Worm (Caenorhabditis elegans): Measurements from ENCODE around the gene Y67A10A.11.

Y67A10A.11 gene

ce11 chrIV:14377850-14378249, 38.1 kb downstream of the Y67A10A.11 start:
- TF ChIP-seq nhr-76 (tag; optimal IDR thresholded peaks at IDR 0.05): no peak

- TF ChIP-seq cnd-1 (tag; optimal IDR thresholded peaks at IDR 0.05) (no peak), mls-2 (tag; optimal IDR thresholded peaks at IDR 0.05) (no peak), nhr-28 (tag; optimal IDR thresholded peaks at IDR 0.05) (no peak), hlh-1 (tag; optimal IDR thresholded peaks at IDR 0.05) (no peak), mab-5 (tag; optimal IDR thresholded peaks at IDR 0.05) (no peak), blmp-1 (tag; optimal IDR thresholded peaks at IDR 0.05) (no peak), mep-1 (tag; optimal IDR thresholded peaks at IDR 0.05) (no peak), zip-8 (tag; optimal IDR thresholded peaks at IDR 0.05) (no peak), unc-39 (tag; optimal IDR thresholded peaks at IDR 0.05) (no peak), snpc-4 (tag; optimal IDR thresholded peaks at IDR 0.05) (no peak), nhr-12 (tag; optimal IDR thresholded peaks at IDR 0.05) (no peak), pha-4 (tag; optimal IDR thresholded peaks at IDR 0.05) (no peak), bed-3 (GFP tag; optimal IDR thresholded peaks at IDR 0.05) (no peak), ceh-43 (GFP tag; optimal IDR thresholded peaks at IDR 0.05) (no peak), M03D4.4 (tag; optimal IDR thresholded peaks at IDR 0.05) (no peak), ztf-11 (tag; optimal IDR thresholded peaks at IDR 0.05) (no peak), ham-2 (GFP tag; optimal IDR thresholded peaks at IDR 0.05) (no peak)
Observed at ce11 chrIV:14379191-14379590, 39.4 kb downstream of the Y67A10A.11 start.

DNA sequence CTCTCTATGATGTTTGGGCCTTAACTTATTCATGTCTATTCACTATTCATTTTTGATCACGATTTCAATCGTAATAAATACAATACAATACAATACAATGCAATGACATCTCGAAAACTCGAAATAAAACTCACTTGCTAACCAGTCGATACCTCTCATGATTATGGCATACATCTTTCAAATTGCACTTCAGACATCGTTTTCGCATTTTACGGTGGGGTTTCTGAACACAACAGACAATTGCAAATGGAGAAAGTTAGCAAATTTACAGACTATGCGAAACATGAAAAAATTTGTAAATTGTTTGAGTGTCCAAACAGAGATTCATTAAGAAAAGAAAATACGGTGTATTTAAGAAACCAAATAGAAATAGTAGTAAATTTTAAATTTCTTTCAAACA, 43.7 kb downstream of the Y67A10A.11 start, which contains the start of gene paqr-3:
paqr-3 (minus strand) TSS at position 210 of the 400 bp plus-strand sequence.
- TF ChIP-seq pha-4 (tag; optimal IDR thresholded peaks at IDR 0.05) (no peak), unc-39 (tag; optimal IDR thresholded peaks at IDR 0.05) (no peak), tbx-8 (GFP tag; optimal IDR thresholded peaks at IDR 0.05) (no peak), blmp-1 (tag; optimal IDR thresholded peaks at IDR 0.05) (no peak), nhr-28 (tag; optimal IDR thresholded peaks at IDR 0.05) (no peak), ceh-83 (GFP tag; optimal IDR thresholded peaks at IDR 0.05) (no peak), flh-1 (GFP tag; optimal IDR thresholded peaks at IDR 0.05) (no peak), sem-2 (GFP tag; optimal IDR thresholded peaks at IDR 0.05) (no peak), nhr-2 (tag; optimal IDR thresholded peaks at IDR 0.05) (no peak), elt-1 (tag; optimal IDR thresholded peaks at IDR 0.05; ENCODE audit: borderline replicate concordance, insufficient read depth) (no peak), unc-120 (tag; optimal IDR thresholded peaks at IDR 0.05; ENCODE audit: poor library complexity, severe bottlenecking) (no peak), nhr-76 (tag; optimal IDR thresholded peaks at IDR 0.05) (no peak), drap-1 (GFP tag; optimal IDR thresholded peaks at IDR 0.05) (no peak), mep-1 (tag; optimal IDR thresholded peaks at IDR 0.05) (no peak), sptf-1 (tag; optimal IDR thresholded peaks at IDR 0.05) (no peak), zip-8 (tag; optimal IDR thresholded peaks at IDR 0.05) (no peak)

ce11 chrIV:14384194-14384593, 44.4 kb downstream of the Y67A10A.11 start:
- no peak for TF ChIP-seq unc-62 (GFP tag; optimal IDR thresholded peaks at IDR 0.05)
- no peak for TF ChIP-seq pha-4 (tag; optimal IDR thresholded peaks at IDR 0.05)
- no peak for TF ChIP-seq nhr-76 (tag; optimal IDR thresholded peaks at IDR 0.05)
- no peak for TF ChIP-seq tbx-8 (GFP tag; optimal IDR thresholded peaks at IDR 0.05)
- no peak for TF ChIP-seq elt-3 (tag; optimal IDR thresholded peaks at IDR 0.05)
- TF ChIP-seq blmp-1 (tag; optimal IDR thresholded peaks at IDR 0.05): no peak
- no peak for TF ChIP-seq ceh-83 (GFP tag; optimal IDR thresholded peaks at IDR 0.05)
- TF ChIP-seq ceh-39 (tag; optimal IDR thresholded peaks at IDR 0.05): no peak
- no peak for TF ChIP-seq ces-1 (GFP tag; optimal IDR thresholded peaks at IDR 0.05)
- no peak for TF ChIP-seq snpc-4 (tag; optimal IDR thresholded peaks at IDR 0.05)
- TF ChIP-seq drap-1 (GFP tag; optimal IDR thresholded peaks at IDR 0.05): no peak
- TF ChIP-seq lin-32 (GFP tag; optimal IDR thresholded peaks at IDR 0.05): no peak
- no peak for TF ChIP-seq nhr-12 (tag; optimal IDR thresholded peaks at IDR 0.05)
- TF ChIP-seq ztf-11 (tag; optimal IDR thresholded peaks at IDR 0.05): no peak

DNA sequence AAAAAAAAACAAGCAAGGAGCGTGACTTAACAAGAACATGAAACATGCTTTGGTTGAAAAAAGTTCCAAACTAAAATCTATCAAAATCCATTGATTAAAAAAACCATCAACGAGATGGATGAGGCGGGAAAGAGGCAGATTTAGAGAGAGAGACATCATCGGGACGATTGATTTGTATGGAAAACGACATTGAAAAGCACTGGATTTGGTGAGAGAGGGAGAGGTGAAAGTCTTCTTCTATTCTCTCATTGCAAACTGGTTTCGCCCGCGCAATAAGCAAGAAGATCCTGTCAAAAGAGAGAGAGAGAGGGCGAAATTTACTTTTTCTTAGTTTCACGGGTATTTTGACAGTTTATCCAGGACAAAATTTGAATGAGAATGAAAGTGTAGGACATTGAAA, 45.4 kb downstream of the Y67A10A.11 start:
- TF ChIP-seq unc-62 (GFP tag; optimal IDR thresholded peaks at IDR 0.05) (no peak), blmp-1 (tag; optimal IDR thresholded peaks at IDR 0.05) (peak; percentile 28), ces-1 (GFP tag; optimal IDR thresholded peaks at IDR 0.05) (no peak)

All from whole organism, mixed stage, embryonic.